Fruit fly (Drosophila melanogaster) whole organism, embryonic: ENCODE data around the gene Pbgs.

Experiments
- Abd-B ChIP-seq: fragments of 200-800 bp; sonication (Bioruptor generic); optimal IDR thresholded peaks from 2 replicates; lab custom pipeline; 2018; ENCODE audit warnings: missing biosample characterization, mild to moderate bottlenecking, missing genetic modification characterization, moderate library complexity
- Bteb2 ChIP-seq: fragments of 200-800 bp; sonication (Bioruptor generic); optimal IDR thresholded peaks from 2 replicates; lab custom pipeline; 2016; ENCODE audit warnings: missing biosample characterization, missing genetic modification characterization
- CG10654 ChIP-seq: fragments of 200-800 bp; sonication (Bioruptor generic); optimal IDR thresholded peaks from 2 replicates; lab custom pipeline; 2016; ENCODE audit warnings: missing biosample characterization, missing genetic modification characterization
- CG10959 ChIP-seq: fragments of 200-800 bp; sonication (Bioruptor generic); IDR thresholded peaks from 2 replicates; pipeline ENCODE4 v1.3.6; 2022; ENCODE audit warnings: missing biosample characterization, missing genetic modification characterization
- CG10979 ChIP-seq: fragments of 200-800 bp; sonication (Bioruptor generic); optimal IDR thresholded peaks from 2 replicates; lab custom pipeline; 2018; ENCODE audit warnings: missing biosample characterization, mild to moderate bottlenecking, missing genetic modification characterization, moderate library complexity
- CG11560 ChIP-seq: fragments of 200-800 bp; sonication (Bioruptor generic); IDR thresholded peaks from 3 replicates; pipeline ENCODE4 v1.3.6; 2022; ENCODE audit warnings: missing biosample characterization, missing genetic modification characterization
- CG12104 ChIP-seq: fragments of 200-800 bp; sonication (Bioruptor generic); optimal IDR thresholded peaks from 3 replicates; lab custom pipeline; 2016; ENCODE audit warnings: missing biosample characterization, missing genetic modification characterization
- CG14014 ChIP-seq: fragments of 200-800 bp; sonication (Bioruptor generic); IDR thresholded peaks from 2 replicates; pipeline ENCODE4 v1.3.6; 2022; ENCODE audit warnings: missing biosample characterization, missing genetic modification characterization
- CG15073 ChIP-seq: fragments of 200-800 bp; sonication (Bioruptor generic); optimal IDR thresholded peaks from 2 replicates; lab custom pipeline; 2016; ENCODE audit warnings: missing biosample characterization, missing genetic modification characterization
- CG31388 ChIP-seq: fragments of 200-800 bp; sonication (Bioruptor generic); optimal IDR thresholded peaks from 2 replicates; lab custom pipeline; 2016; ENCODE audit warnings: missing biosample characterization, missing genetic modification characterization
- CG32532 ChIP-seq: fragments of 200-800 bp; sonication (Bioruptor generic); IDR thresholded peaks from 2 replicates; pipeline ENCODE4 v1.3.6; 2022; ENCODE audit warnings: missing biosample characterization, missing genetic modification characterization
- CG3281 ChIP-seq: fragments of 200-800 bp; sonication (Bioruptor generic); optimal IDR thresholded peaks from 3 replicates; lab custom pipeline; 2017; ENCODE audit warnings: missing biosample characterization, mild to moderate bottlenecking, missing genetic modification characterization
- CG3407 ChIP-seq: fragments of 200-800 bp; sonication (Bioruptor generic); optimal IDR thresholded peaks from 2 replicates; lab custom pipeline; 2018; ENCODE audit warnings: missing biosample characterization, mild to moderate bottlenecking, missing genetic modification characterization
- CG4424 ChIP-seq: fragments of 200-800 bp; sonication (Bioruptor generic); optimal IDR thresholded peaks from 3 replicates; lab custom pipeline; 2016; ENCODE audit warnings: missing biosample characterization, missing genetic modification characterization
- CG4854 ChIP-seq: fragments of 200-800 bp; sonication (Bioruptor generic); optimal IDR thresholded peaks from 2 replicates; lab custom pipeline; 2016; ENCODE audit warnings: missing biosample characterization, missing genetic modification characterization, inconsistent platforms
- CG7556 ChIP-seq: fragments of 200-800 bp; sonication (Bioruptor generic); optimal IDR thresholded peaks from 2 replicates; lab custom pipeline; 2017; ENCODE audit warnings: missing biosample characterization, mild to moderate bottlenecking, missing genetic modification characterization
- CG7987 ChIP-seq: fragments of 200-800 bp; sonication (Bioruptor generic); optimal IDR thresholded peaks from 2 replicates; lab custom pipeline; 2018; ENCODE audit warnings: missing biosample characterization, mild to moderate bottlenecking, missing genetic modification characterization, moderate library complexity
- CG8290 ChIP-seq, 3 experiments: fragments of 200-800 bp; sonication (Bioruptor generic); optimal IDR thresholded peaks; 2 replicates each; lab custom pipeline; 2016 to 2019; ENCODE audit warnings: missing biosample characterization in 3 of 3, missing genetic modification characterization in 3 of 3, mild to moderate bottlenecking in 2 of 3, moderate library complexity in 1 of 3
- CoRest ChIP-seq: fragments of 200-800 bp; sonication (Bioruptor generic); optimal IDR thresholded peaks from 3 replicates; lab custom pipeline; 2018; ENCODE audit warnings: missing biosample characterization, mild to moderate bottlenecking, missing genetic modification characterization, moderate library complexity
- D19B ChIP-seq: fragments of 200-800 bp; sonication (Bioruptor generic); optimal IDR thresholded peaks from 2 replicates; lab custom pipeline; 2017; ENCODE audit warnings: missing biosample characterization, mild to moderate bottlenecking, missing genetic modification characterization
- Dfd ChIP-seq, 2 experiments: fragments of >200 bp; optimal IDR thresholded peaks; 2 replicates each; lab custom pipeline; 2017; ENCODE audit warnings: missing biosample characterization in 2 of 2, missing genetic modification characterization in 2 of 2
- Dip2 ChIP-seq: fragments of 200-800 bp; sonication (Bioruptor generic); IDR thresholded peaks from 2 replicates; pipeline ENCODE4 v1.3.6; 2022; ENCODE audit warnings: missing biosample characterization, missing genetic modification characterization
- Dip3 ChIP-seq: fragments of 200-800 bp; sonication (Bioruptor generic); optimal IDR thresholded peaks from 3 replicates; lab custom pipeline; 2016; ENCODE audit warnings: missing biosample characterization, missing genetic modification characterization
- Drgx ChIP-seq: fragments of 200-800 bp; sonication (Bioruptor generic); IDR thresholded peaks from 2 replicates; pipeline ENCODE4 v1.3.6; 2022; ENCODE audit warnings: missing biosample characterization, missing genetic modification characterization
- Elba2 ChIP-seq: fragments of 200-800 bp; sonication (Bioruptor generic); optimal IDR thresholded peaks from 3 replicates; lab custom pipeline; 2016; ENCODE audit warnings: missing biosample characterization, missing genetic modification characterization
- Ets65A ChIP-seq: fragments of 200-800 bp; sonication (Bioruptor generic); peaks from one replicate; lab custom pipeline; 2016; ENCODE audit warnings: missing biosample characterization, missing genetic modification characterization
- Ets97D ChIP-seq: fragments of 200-800 bp; sonication (Bioruptor generic); optimal IDR thresholded peaks from 3 replicates; lab custom pipeline; 2016; ENCODE audit warnings: missing biosample characterization, missing genetic modification characterization
- Fer2 ChIP-seq: fragments of 200-800 bp; sonication (Bioruptor generic); optimal IDR thresholded peaks from 2 replicates; lab custom pipeline; 2018; ENCODE audit warnings: missing biosample characterization, mild to moderate bottlenecking, missing genetic modification characterization, moderate library complexity
- Hr3 ChIP-seq: fragments of 200-800 bp; sonication (Bioruptor generic); optimal IDR thresholded peaks from 3 replicates; lab custom pipeline; 2016; ENCODE audit warnings: missing biosample characterization, missing genetic modification characterization
- Hr78 ChIP-seq, 2 experiments: fragments of 200-800 bp in 1 of 2; fragments of >200 bp in 1 of 2; sonication (Bioruptor generic) in 1 of 2; optimal IDR thresholded peaks; 2 replicates each; lab custom pipeline; 2017 to 2019; ENCODE audit warnings: missing biosample characterization in 2 of 2, missing genetic modification characterization in 2 of 2, mild to moderate bottlenecking in 1 of 2, moderate library complexity in 1 of 2
- Hsf ChIP-seq: fragments of 200-800 bp; sonication (Bioruptor generic); optimal IDR thresholded peaks from 3 replicates; lab custom pipeline; 2016; ENCODE audit warnings: missing biosample characterization, missing genetic modification characterization
- Kr ChIP-seq: fragments of 200-800 bp; sonication (Bioruptor generic); optimal IDR thresholded peaks from 2 replicates; lab custom pipeline; 2017; ENCODE audit warnings: missing biosample characterization, mild to moderate bottlenecking, missing genetic modification characterization
- Neu2 ChIP-seq: fragments of 200-800 bp; sonication (Bioruptor generic); optimal IDR thresholded peaks from 3 replicates; lab custom pipeline; 2016; ENCODE audit warnings: missing biosample characterization, missing genetic modification characterization, borderline replicate concordance
- Nf-YA ChIP-seq: fragments of 200-800 bp; sonication (Bioruptor generic); IDR thresholded peaks from 2 replicates; pipeline ENCODE4 v1.3.6; 2022; ENCODE audit warnings: missing biosample characterization, missing genetic modification characterization
- Poxn ChIP-seq: fragments of 200-800 bp; sonication (Bioruptor generic); IDR thresholded peaks from 2 replicates; pipeline ENCODE4 v1.3.6; 2022; ENCODE audit warnings: missing biosample characterization, missing genetic modification characterization
- ase ChIP-seq: fragments of 200-800 bp; sonication (Bioruptor generic); IDR thresholded peaks from 3 replicates; pipeline ENCODE4 v1.3.6; 2022; ENCODE audit warnings: missing biosample characterization, missing genetic modification characterization
- bcd ChIP-seq: fragments of 200-800 bp; sonication (Bioruptor generic); optimal IDR thresholded peaks from 2 replicates; lab custom pipeline; 2017; ENCODE audit warnings: missing biosample characterization, mild to moderate bottlenecking, missing genetic modification characterization
- br ChIP-seq: fragments of >200 bp; optimal IDR thresholded peaks from 2 replicates; lab custom pipeline; 2017
- cwo ChIP-seq: fragments of 200-800 bp; sonication (Bioruptor generic); optimal IDR thresholded peaks from 3 replicates; lab custom pipeline; 2017; ENCODE audit warnings: missing biosample characterization, missing genetic modification characterization, mild to moderate bottlenecking, moderate library complexity, missing genetic modification reagents
- ftz-f1 ChIP-seq: fragments of 200-800 bp; sonication (Bioruptor generic); optimal IDR thresholded peaks from 2 replicates; lab custom pipeline; 2016; ENCODE audit warnings: missing biosample characterization, missing genetic modification characterization
- gcm ChIP-seq: fragments of 200-800 bp; sonication (Bioruptor generic); optimal IDR thresholded peaks from 2 replicates; lab custom pipeline; 2019; ENCODE audit warnings: missing biosample characterization, mild to moderate bottlenecking, missing genetic modification characterization, moderate library complexity
- lab ChIP-seq: fragments of 200-800 bp; sonication (Bioruptor generic); optimal IDR thresholded peaks from 3 replicates; lab custom pipeline; 2017; ENCODE audit warnings: missing biosample characterization, missing genetic modification characterization, mild to moderate bottlenecking, moderate library complexity, missing genetic modification reagents
- mam ChIP-seq: fragments of 200-800 bp; sonication (Bioruptor generic); optimal IDR thresholded peaks from 3 replicates; lab custom pipeline; 2016; ENCODE audit warnings: missing biosample characterization, missing genetic modification characterization
- mirr ChIP-seq: fragments of 200-800 bp; sonication (Bioruptor generic); optimal IDR thresholded peaks from 3 replicates; lab custom pipeline; 2018; ENCODE audit warnings: missing biosample characterization, mild to moderate bottlenecking, missing genetic modification characterization
- nau ChIP-seq: fragments of 200-800 bp; sonication (Bioruptor generic); optimal IDR thresholded peaks from 3 replicates; lab custom pipeline; 2017; ENCODE audit warnings: missing biosample characterization, mild to moderate bottlenecking, missing genetic modification characterization, missing genetic modification reagents
- nerfin-1 ChIP-seq: fragments of 200-800 bp; sonication (Bioruptor generic); optimal IDR thresholded peaks from 3 replicates; lab custom pipeline; 2019; ENCODE audit warnings: missing biosample characterization, mild to moderate bottlenecking, missing genetic modification characterization, moderate library complexity
- pzg ChIP-seq: fragments of 200-800 bp; sonication (Bioruptor generic); optimal IDR thresholded peaks from 3 replicates; lab custom pipeline; 2018; ENCODE audit warnings: missing biosample characterization, mild to moderate bottlenecking, missing genetic modification characterization, moderate library complexity
- sens-2 ChIP-seq: fragments of 200-800 bp; sonication (Bioruptor generic); IDR thresholded peaks from 2 replicates; pipeline ENCODE4 v1.3.6; 2022; ENCODE audit warnings: missing biosample characterization, missing genetic modification characterization
- sisA ChIP-seq: fragments of 200-800 bp; sonication (Bioruptor generic); IDR thresholded peaks from 2 replicates; pipeline ENCODE4 v1.3.6; 2022; ENCODE audit warnings: missing biosample characterization, missing genetic modification characterization
- slou ChIP-seq: fragments of 200-800 bp; sonication (Bioruptor generic); optimal IDR thresholded peaks from 3 replicates; lab custom pipeline; 2016; ENCODE audit warnings: missing biosample characterization, missing genetic modification characterization
- toy ChIP-seq: fragments of 200-800 bp; sonication (Bioruptor generic); IDR thresholded peaks from 2 replicates; pipeline ENCODE4 v1.3.6; 2022; ENCODE audit warnings: missing biosample characterization, missing genetic modification characterization
- zfh2 ChIP-seq: fragments of 200-800 bp; sonication (Bioruptor generic); optimal IDR thresholded peaks from 2 replicates; lab custom pipeline; 2016; ENCODE audit warnings: missing biosample characterization, missing genetic modification characterization

The Pbgs gene

DNA sequence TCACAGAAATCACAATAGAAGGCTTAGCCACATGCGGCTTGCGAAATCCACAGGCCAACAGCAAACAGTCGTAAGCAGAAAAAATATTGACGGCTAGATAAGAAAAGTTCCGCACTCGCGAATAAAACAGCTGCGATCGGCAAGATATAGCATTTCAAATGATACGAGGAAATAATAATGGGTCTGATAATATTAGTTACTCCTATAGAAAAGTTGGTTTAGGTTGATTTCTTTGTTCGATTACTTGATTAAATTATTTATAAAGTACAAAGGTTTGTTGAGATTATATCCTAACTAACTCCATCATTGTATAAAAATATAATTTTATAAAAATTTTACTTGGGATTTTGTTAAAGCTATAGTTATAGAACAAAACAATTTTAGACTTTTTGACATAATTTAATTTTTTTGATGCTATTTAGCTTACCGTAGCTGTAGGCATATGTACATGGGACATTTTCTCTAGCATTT is 4.5 kb upstream of the Pbgs start (continued):
- TF ChIP-seq pzg (GFP tag; lab: Kevin White, UChicago) (no peak), Bteb2 (no peak), Ets65A (GFP tag; lab: Kevin White, UChicago) (peak; percentile 64), Nf-YA (no peak), toy (GFP tag; lab: Robert Waterston, UW) (no peak), Ets97D (GFP tag; lab: Kevin White, UChicago) (no peak), br (no peak), mam (GFP tag; lab: Kevin White, UChicago) (no peak), Kr (no peak), bcd (GFP tag; lab: Kevin White, UChicago) (no peak), lab (GFP tag; lab: Kevin White, UChicago) (peak; percentile 17), gcm (GFP tag; lab: Kevin White, UChicago) (no peak), Fer2 (tag; lab: Kevin White, UChicago) (no peak), Dip3 (no peak), CG10959 (GFP tag; lab: Robert Waterston, UW) (no peak), Dip2 (GFP tag; lab: Robert Waterston, UW) (no peak), CoRest (tag; lab: Kevin White, UChicago) (peak; percentile 43), CG4424 (GFP tag; lab: Kevin White, UChicago) (no peak), Poxn (no peak), nerfin-1 (tag; lab: Kevin White, UChicago) (no peak), slou (GFP tag; lab: Kevin White, UChicago) (no peak), zfh2 (GFP tag; lab: Kevin White, UChicago) (no peak), Hr78 (GFP tag; optimal IDR thresholded peaks at IDR 0.05; lab: Kevin White, UChicago) (no peak), Abd-B (GFP tag; lab: Kevin White, UChicago) (no peak), CG10654 (GFP tag; lab: Kevin White, UChicago) (no peak), ase (GFP tag; lab: Robert Waterston, UW) (no peak), Hr3 (GFP tag; lab: Kevin White, UChicago) (no peak), Elba2 (no peak), CG15073 (GFP tag; lab: Kevin White, UChicago) (no peak), Hsf (GFP tag; lab: Kevin White, UChicago) (no peak), ftz-f1 (GFP tag; lab: Kevin White, UChicago) (no peak), mirr (GFP tag; lab: Kevin White, UChicago) (no peak), D19B (GFP tag; lab: Kevin White, UChicago) (no peak), CG7556 (peak; percentile 52), sisA (no peak), CG14014 (GFP tag; lab: Robert Waterston, UW) (no peak), CG7987 (no peak), CG3281 (GFP tag; lab: Kevin White, UChicago) (peak; percentile 39), CG8290 (GFP tag; optimal IDR thresholded peaks at IDR 0.05; lab: Kevin White, UChicago) (no peak), CG8290 (tag; optimal IDR thresholded peaks at IDR 0.05; lab: Kevin White, UChicago) (no peak), CG10979 (tag; lab: Kevin White, UChicago) (peak; percentile 38), CG32532 (GFP tag; lab: Robert Waterston, UW) (peak; percentile 44; the same call in 1 of the 2 replicates), CG4854 (no peak), sens-2 (no peak), Neu2 (GFP tag; lab: Kevin White, UChicago) (no peak), cwo (GFP tag; lab: Kevin White, UChicago) (peak; percentile 16), CG31388 (no peak), CG3407 (GFP tag; lab: Kevin White, UChicago) (no peak), Drgx (no peak), Dfd (GFP tag; optimal IDR thresholded peaks at IDR 0.05; lab: Kevin White, UChicago) (no peak), CG12104 (GFP tag; lab: Kevin White, UChicago) (no peak), CG11560 (tag; lab: Robert Waterston, UW) (no peak), nau (GFP tag; lab: Kevin White, UChicago) (no peak)
